Fruit fly (Drosophila melanogaster) whole organism, embryonic: ENCODE measurements around the gene jhamt.
A peak's percentile ranks its signal among the peaks of the same experiment; 100 is the strongest.

Experiments used
- Atf6 ChIP-seq: fragments of 200-800 bp; sonication (Bioruptor generic); IDR thresholded peaks from 2 replicates; pipeline ENCODE4 v1.3.6; 2022; ENCODE audit warnings: missing biosample characterization, missing genetic modification characterization
- B-H1 ChIP-seq: fragments of 200-800 bp; sonication (Bioruptor generic); IDR thresholded peaks from 3 replicates; pipeline ENCODE4 v1.3.6; 2022; ENCODE audit warnings: missing biosample characterization, missing genetic modification characterization
- Bdp1 ChIP-seq: fragments of 200-800 bp; sonication (Bioruptor generic); optimal IDR thresholded peaks from 3 replicates; lab custom pipeline; 2016; ENCODE audit warnings: missing biosample characterization, missing genetic modification characterization
- CG10959 ChIP-seq: fragments of 200-800 bp; sonication (Bioruptor generic); IDR thresholded peaks from 2 replicates; pipeline ENCODE4 v1.3.6; 2022; ENCODE audit warnings: missing biosample characterization, missing genetic modification characterization
- CG12104 ChIP-seq: fragments of 200-800 bp; sonication (Bioruptor generic); optimal IDR thresholded peaks from 3 replicates; lab custom pipeline; 2016; ENCODE audit warnings: missing biosample characterization, missing genetic modification characterization
- CG14710 ChIP-seq: fragments of 200-800 bp; sonication (Bioruptor generic); optimal IDR thresholded peaks from 3 replicates; lab custom pipeline; 2019; ENCODE audit warnings: missing biosample characterization, mild to moderate bottlenecking, missing genetic modification characterization, moderate library complexity
- CG14860 ChIP-seq: fragments of 200-800 bp; sonication (Bioruptor generic); IDR thresholded peaks from 3 replicates; pipeline ENCODE4 v1.3.6; 2022; ENCODE audit warnings: missing biosample characterization, missing genetic modification characterization; ENCODE audit not compliant: partially characterized antibody
- CG17359 ChIP-seq: fragments of 200-800 bp; sonication (Bioruptor generic); optimal IDR thresholded peaks from 3 replicates; lab custom pipeline; 2018; ENCODE audit warnings: missing biosample characterization, mild to moderate bottlenecking, missing genetic modification characterization, moderate library complexity
- CG17385 ChIP-seq: fragments of 200-800 bp; sonication (Bioruptor generic); optimal IDR thresholded peaks from 3 replicates; lab custom pipeline; 2018; ENCODE audit warnings: missing biosample characterization, mild to moderate bottlenecking, missing genetic modification characterization
- CG17912 ChIP-seq: fragments of 200-800 bp; sonication (Bioruptor generic); optimal IDR thresholded peaks from 2 replicates; lab custom pipeline; 2018; ENCODE audit warnings: missing biosample characterization, mild to moderate bottlenecking, missing genetic modification characterization
- CG18476 ChIP-seq: fragments of 200-800 bp; sonication (Bioruptor generic); optimal IDR thresholded peaks from 2 replicates; lab custom pipeline; 2016; ENCODE audit warnings: missing biosample characterization, mild to moderate bottlenecking, missing genetic modification characterization
- CG2712 ChIP-seq: fragments of 200-800 bp; optimal IDR thresholded peaks from 3 replicates; lab custom pipeline; 2019; ENCODE audit warnings: missing biosample characterization, mild to moderate bottlenecking, missing genetic modification characterization, moderate library complexity
- CG31365 ChIP-seq: fragments of 200-800 bp; sonication (Bioruptor generic); optimal IDR thresholded peaks from 2 replicates; lab custom pipeline; 2018; ENCODE audit warnings: missing biosample characterization, mild to moderate bottlenecking, missing genetic modification characterization
- CG32532 ChIP-seq: fragments of 200-800 bp; sonication (Bioruptor generic); IDR thresholded peaks from 2 replicates; pipeline ENCODE4 v1.3.6; 2022; ENCODE audit warnings: missing biosample characterization, missing genetic modification characterization
- CG33557 ChIP-seq: fragments of 200-800 bp; sonication (Bioruptor generic); optimal IDR thresholded peaks from 2 replicates; lab custom pipeline; 2019; ENCODE audit warnings: missing biosample characterization, mild to moderate bottlenecking, missing genetic modification characterization, moderate library complexity
- CG4404 ChIP-seq: fragments of 200-800 bp; sonication (Bioruptor generic); IDR thresholded peaks from 2 replicates; pipeline ENCODE4 v1.3.6; 2022; ENCODE audit warnings: missing biosample characterization, missing genetic modification characterization
- CG6854 ChIP-seq: fragments of 200-800 bp; sonication (Bioruptor generic); optimal IDR thresholded peaks from 3 replicates; lab custom pipeline; 2017; ENCODE audit warnings: missing biosample characterization, mild to moderate bottlenecking, missing genetic modification characterization
- CG7372 ChIP-seq: fragments of 200-800 bp; sonication (Bioruptor generic); IDR thresholded peaks from 2 replicates; pipeline ENCODE4 v1.3.6; 2022; ENCODE audit warnings: missing biosample characterization, missing genetic modification characterization
- CG7963 ChIP-seq: fragments of 200-800 bp; sonication (Bioruptor generic); IDR thresholded peaks from 3 replicates; pipeline ENCODE4 v1.3.6; 2022; ENCODE audit warnings: missing biosample characterization, missing genetic modification characterization; ENCODE audit not compliant: partially characterized antibody
- CG7987 ChIP-seq: fragments of 200-800 bp; sonication (Bioruptor generic); optimal IDR thresholded peaks from 2 replicates; lab custom pipeline; 2018; ENCODE audit warnings: missing biosample characterization, mild to moderate bottlenecking, missing genetic modification characterization, moderate library complexity
- CG9932 ChIP-seq: fragments of 200-800 bp; sonication (Bioruptor generic); IDR thresholded peaks from 2 replicates; pipeline ENCODE4 v1.3.6; 2022; ENCODE audit warnings: missing biosample characterization, missing genetic modification characterization
- CHES-1-like ChIP-seq: fragments of 200-800 bp; sonication (Bioruptor generic); optimal IDR thresholded peaks from 2 replicates; lab custom pipeline; 2016; ENCODE audit warnings: missing biosample characterization, missing genetic modification characterization
- CoRest ChIP-seq: fragments of 200-800 bp; sonication (Bioruptor generic); optimal IDR thresholded peaks from 3 replicates; lab custom pipeline; 2018; ENCODE audit warnings: missing biosample characterization, mild to moderate bottlenecking, missing genetic modification characterization, moderate library complexity
- D19B ChIP-seq: fragments of 200-800 bp; sonication (Bioruptor generic); optimal IDR thresholded peaks from 2 replicates; lab custom pipeline; 2017; ENCODE audit warnings: missing biosample characterization, mild to moderate bottlenecking, missing genetic modification characterization
- Dad ChIP-seq: fragments of 200-800 bp; sonication (Bioruptor generic); optimal IDR thresholded peaks from 3 replicates; lab custom pipeline; 2016; ENCODE audit warnings: missing biosample characterization, missing genetic modification characterization
- Fer1 ChIP-seq: fragments of 200-800 bp; sonication (Bioruptor generic); optimal IDR thresholded peaks from 2 replicates; lab custom pipeline; 2017; ENCODE audit warnings: missing biosample characterization, mild to moderate bottlenecking, missing genetic modification characterization
- H2.0 ChIP-seq: fragments of 200-800 bp; sonication (Bioruptor generic); IDR thresholded peaks from 2 replicates; pipeline ENCODE4 v1.3.6; 2022; ENCODE audit warnings: missing biosample characterization, missing genetic modification characterization
- Lhr ChIP-seq: fragments of 200-800 bp; sonication (Bioruptor generic); optimal IDR thresholded peaks from 3 replicates; lab custom pipeline; 2017; ENCODE audit warnings: mild to moderate bottlenecking, missing biosample characterization, missing genetic modification reagents, missing genetic modification characterization
- Lpt ChIP-seq: fragments of >200 bp; optimal IDR thresholded peaks from 2 replicates; lab custom pipeline; 2018; ENCODE audit warnings: missing biosample characterization, missing genetic modification characterization
- Myb ChIP-seq: fragments of 200-800 bp; sonication (Bioruptor generic); optimal IDR thresholded peaks from 2 replicates; lab custom pipeline; 2016; ENCODE audit warnings: missing biosample characterization, missing genetic modification characterization
- Nf-YB ChIP-seq: fragments of 200-800 bp; sonication (Bioruptor generic); optimal IDR thresholded peaks from 3 replicates; lab custom pipeline; 2019; ENCODE audit warnings: missing biosample characterization, mild to moderate bottlenecking, missing genetic modification characterization, moderate library complexity
- Oli ChIP-seq: fragments of 200-800 bp; sonication (Bioruptor generic); optimal IDR thresholded peaks from 2 replicates; lab custom pipeline; 2018; ENCODE audit warnings: missing biosample characterization, mild to moderate bottlenecking, missing genetic modification characterization, moderate library complexity
- PHDP ChIP-seq: fragments of 200-800 bp; sonication (Bioruptor generic); optimal IDR thresholded peaks from 3 replicates; lab custom pipeline; 2018; ENCODE audit warnings: missing biosample characterization, mild to moderate bottlenecking, missing genetic modification characterization, moderate library complexity
- Six4 ChIP-seq: fragments of 200-800 bp; sonication (Bioruptor generic); optimal IDR thresholded peaks from 2 replicates; lab custom pipeline; 2016; ENCODE audit warnings: missing biosample characterization, missing genetic modification characterization
- Sox100B ChIP-seq: fragments of 200-800 bp; sonication (Bioruptor generic); optimal IDR thresholded peaks from 3 replicates; lab custom pipeline; 2018; ENCODE audit warnings: missing biosample characterization, mild to moderate bottlenecking, missing genetic modification characterization
- aop ChIP-seq: fragments of 200-800 bp; sonication (Bioruptor generic); IDR thresholded peaks from 2 replicates; pipeline ENCODE4 v1.3.6; 2022; ENCODE audit warnings: missing biosample characterization, missing genetic modification characterization
- ara ChIP-seq: fragments of 200-800 bp; sonication (Bioruptor generic); IDR thresholded peaks from 2 replicates; pipeline ENCODE4 v1.3.6; 2022; ENCODE audit warnings: missing biosample characterization, missing genetic modification characterization
- dmrt11E ChIP-seq: fragments of 200-800 bp; sonication (Bioruptor generic); optimal IDR thresholded peaks from 3 replicates; lab custom pipeline; 2018; ENCODE audit warnings: missing biosample characterization, mild to moderate bottlenecking, missing genetic modification characterization, moderate library complexity
- dmrt99B ChIP-seq: fragments of 200-800 bp; sonication (Bioruptor generic); optimal IDR thresholded peaks from 2 replicates; lab custom pipeline; 2018; ENCODE audit warnings: missing biosample characterization, mild to moderate bottlenecking, missing genetic modification characterization, moderate library complexity
- esg ChIP-seq: fragments of 200-800 bp; sonication (Bioruptor generic); conservative IDR thresholded peaks from 2 replicates; pipeline ENCODE4 v1.3.6; 2022; ENCODE audit warnings: missing biosample characterization, missing genetic modification characterization
- ewg ChIP-seq: fragments of 200-800 bp; sonication (Bioruptor generic); optimal IDR thresholded peaks from 3 replicates; lab custom pipeline; 2017; ENCODE audit warnings: mild to moderate bottlenecking, missing biosample characterization, missing genetic modification reagents, missing genetic modification characterization
- fd102C ChIP-seq: fragments of 200-800 bp; sonication (Bioruptor generic); optimal IDR thresholded peaks from 2 replicates; lab custom pipeline; 2018; ENCODE audit warnings: missing biosample characterization, mild to moderate bottlenecking, missing genetic modification characterization, moderate library complexity
- gt ChIP-seq: fragments of 200-800 bp; sonication (Bioruptor generic); IDR thresholded peaks from 2 replicates; pipeline ENCODE4 v1.3.6; 2022; ENCODE audit warnings: missing biosample characterization, missing genetic modification characterization
- ind ChIP-seq: fragments of 200-800 bp; sonication (Bioruptor generic); optimal IDR thresholded peaks from 3 replicates; lab custom pipeline; 2016; ENCODE audit warnings: missing biosample characterization, missing genetic modification characterization
- klu ChIP-seq: fragments of 200-800 bp; sonication (Bioruptor generic); IDR thresholded peaks from 2 replicates; pipeline ENCODE4 v1.3.6; 2022; ENCODE audit warnings: missing biosample characterization, missing genetic modification characterization
- pan ChIP-seq, 4 experiments: fragments of >200 bp in 3 of 4; fragments of 200-800 bp in 1 of 4; sonication (Bioruptor generic) in 1 of 4; optimal IDR thresholded peaks in 3 of 4; IDR thresholded peaks in 1 of 4; 2 replicates each; pipeline versions ENCODE4 v1.3.6 to Lab custom; 2017 to 2022; ENCODE audit warnings: missing biosample characterization in 2 of 4, missing genetic modification characterization in 2 of 4, mixed read lengths in 1 of 4
- sc ChIP-seq, 3 experiments: fragments of >200 bp in 2 of 3; fragments of 200-800 bp in 1 of 3; sonication (Bioruptor generic) in 1 of 3; optimal IDR thresholded peaks; 2 replicates in 2 of 3; 3 replicates in 1 of 3; lab custom pipeline; 2017; ENCODE audit warnings: mild to moderate bottlenecking in 1 of 3, missing biosample characterization in 1 of 3, missing genetic modification characterization in 1 of 3, missing genetic modification reagents in 1 of 3
- sens ChIP-seq: fragments of 200-800 bp; sonication (Bioruptor generic); peaks from one replicate; lab custom pipeline; 2016; ENCODE audit warnings: missing biosample characterization, missing genetic modification characterization
- slbo ChIP-seq: fragments of 200-800 bp; sonication (Bioruptor generic); IDR thresholded peaks from 2 replicates; pipeline ENCODE4 v1.3.6; 2022; ENCODE audit warnings: missing biosample characterization, missing genetic modification characterization
- sr ChIP-seq: fragments of 200-800 bp; sonication (Bioruptor generic); IDR thresholded peaks from 3 replicates; pipeline ENCODE4 v1.3.6; 2022; ENCODE audit warnings: missing biosample characterization, missing genetic modification characterization
- wor ChIP-seq: fragments of 200-800 bp; sonication (Bioruptor generic); IDR thresholded peaks from 2 replicates; pipeline ENCODE4 v1.3.6; 2022; ENCODE audit warnings: missing biosample characterization, missing genetic modification characterization

jhamt gene

dm6 chr2L:16357865-16358264 lies 7.8 kb upstream of the jhamt start (continued):
- TF ChIP-seq fd102C (GFP tag; lab: Kevin White, UChicago) (no peak), CG7963 (GFP tag; lab: Robert Waterston, UW) (no peak), B-H1 (GFP tag; lab: Robert Waterston, UW) (no peak), H2.0 (GFP tag; lab: Robert Waterston, UW) (no peak), CG9932 (no peak), Fer1 (no peak), CG17912 (GFP tag; lab: Kevin White, UChicago) (no peak), CG33557 (GFP tag; lab: Kevin White, UChicago) (no peak), CG14860 (GFP tag; lab: Robert Waterston, UW) (no peak), sr (no peak), Myb (GFP tag; lab: Kevin White, UChicago) (no peak), CoRest (tag; lab: Kevin White, UChicago) (peak; percentile 16), CG6854 (no peak), klu (GFP tag; lab: Robert Waterston, UW) (no peak), Nf-YB (GFP tag; lab: Kevin White, UChicago) (no peak), wor (no peak), Sox100B (GFP tag; lab: Kevin White, UChicago) (peak; percentile 29), sc (optimal IDR thresholded peaks at IDR 0.05; lab: Kevin White, UChicago) (no peak), sc (GFP tag; optimal IDR thresholded peaks at IDR 0.05; lab: Kevin White, UChicago) (peak; percentile 21), CG14710 (tag; lab: Kevin White, UChicago) (peak; percentile 32), CHES-1-like (GFP tag; lab: Kevin White, UChicago) (no peak), PHDP (tag; lab: Kevin White, UChicago) (peak; percentile 50), ara (peak; percentile 43; the same call in 1 of the 2 replicates), ind (GFP tag; lab: Kevin White, UChicago) (no peak), esg (GFP tag; lab: Robert Waterston, UW) (peak; percentile 31), slbo (GFP tag; lab: Robert Waterston, UW) (no peak), Oli (peak; percentile 17), CG17359 (peak; percentile 47), Lhr (no peak), Lpt (no peak), sens (GFP tag; lab: Kevin White, UChicago) (peak; percentile 82), CG10959 (GFP tag; lab: Robert Waterston, UW) (no peak), dmrt11E (tag; lab: Kevin White, UChicago) (peak; percentile 40), CG12104 (GFP tag; lab: Kevin White, UChicago) (no peak), CG7987 (GFP tag; lab: Kevin White, UChicago) (no peak), CG32532 (GFP tag; lab: Robert Waterston, UW) (peak; percentile 21; the same call in 1 of the 2 replicates), dmrt99B (tag; lab: Kevin White, UChicago) (peak; percentile 57), pan (optimal IDR thresholded peaks at IDR 0.05; lab: Kevin White, UChicago) (no peak), pan (GFP tag; optimal IDR thresholded peaks at IDR 0.05 in 1 of 2, IDR thresholded peaks at IDR 0.05 in 1 of 2) (peak in 1 of 2 experiments; percentile 31), Six4 (no peak), CG18476 (GFP tag; lab: Kevin White, UChicago) (no peak), D19B (GFP tag; lab: Kevin White, UChicago) (no peak), CG31365 (tag; lab: Kevin White, UChicago) (no peak), aop (GFP tag; lab: Robert Waterston, UW) (no peak), ewg (no peak), CG4404 (GFP tag; lab: Robert Waterston, UW) (no peak), Bdp1 (no peak), CG2712 (tag; lab: Kevin White, UChicago) (peak; percentile 70), CG7372 (GFP tag; lab: Robert Waterston, UW) (no peak), gt (GFP tag; lab: Robert Waterston, UW) (no peak), Atf6 (GFP tag; lab: Robert Waterston, UW) (no peak), Dad (GFP tag; lab: Kevin White, UChicago) (no peak), CG17385 (GFP tag; lab: Kevin White, UChicago) (peak; percentile 5)
